Worm (Caenorhabditis elegans) whole organism, L1 larva: ENCODE data around the gene R05D8.7.

Source experiments
- C04F5.9 ChIP-seq: sonication (generic microtip); optimal IDR thresholded peaks from 2 replicates; lab custom pipeline; 2016; ENCODE audit warnings: missing genetic modification characterization, missing compliant biosample characterization
- C34B4.2 ChIP-seq: sonication (generic microtip); optimal IDR thresholded peaks from 2 replicates; lab custom pipeline; 2017; ENCODE audit warnings: mild to moderate bottlenecking, missing genetic modification characterization, missing compliant biosample characterization
- alr-1 ChIP-seq: fragments of 200-800 bp; sonication (Bioruptor generic); optimal IDR thresholded peaks from 2 replicates; lab custom pipeline; 2018; ENCODE audit warnings: borderline replicate concordance, mild to moderate bottlenecking, missing genetic modification characterization, missing compliant biosample characterization
- ama-1 ChIP-seq: fragments of 150-350 bp; optimal IDR thresholded peaks from 2 replicates; lab custom pipeline; 2014
- ceh-82 ChIP-seq, 3 experiments: fragments of 150-350 bp in 1 of 3; sonication (generic microtip) in 2 of 3; optimal IDR thresholded peaks; 2 replicates each; lab custom pipeline; 2014 to 2017; ENCODE audit warnings: missing biosample characterization in 3 of 3, missing genetic modification characterization in 3 of 3
- ceh-90 ChIP-seq: sonication (generic microtip); optimal IDR thresholded peaks from 2 replicates; lab custom pipeline; 2016; ENCODE audit warnings: missing genetic modification characterization, missing compliant biosample characterization
- dsc-1 ChIP-seq: sonication (generic microtip); optimal IDR thresholded peaks from 2 replicates; lab custom pipeline; 2016; ENCODE audit warnings: mild to moderate bottlenecking, missing genetic modification characterization, missing compliant biosample characterization
- efl-1 ChIP-seq, 4 experiments: fragments of 150-350 bp; optimal IDR thresholded peaks in 3 of 4; peaks in 1 of 4; 1 replicate in 1 of 4; 2 replicates in 3 of 4; lab custom pipeline; 2014; ENCODE audit warnings: missing biosample characterization in 2 of 4, missing genetic modification characterization in 2 of 4, missing genetic modification reagents in 2 of 4
- elt-2 ChIP-seq: sonication (generic microtip); optimal IDR thresholded peaks from 2 replicates; lab custom pipeline; 2016; ENCODE audit warnings: missing genetic modification characterization, mild to moderate bottlenecking, inconsistent platforms, missing compliant biosample characterization, missing genetic modification reagents
- ets-5 ChIP-seq: fragments of 200-800 bp; sonication (Bioruptor generic); IDR thresholded peaks from 2 replicates; pipeline ENCODE4 v1.3.6; 2022; ENCODE audit warnings: missing genetic modification characterization, missing compliant biosample characterization
- grh-1 ChIP-seq: fragments of 200-800 bp; sonication (Bioruptor generic); IDR thresholded peaks from 2 replicates; pipeline ENCODE4 v1.3.6; 2022; ENCODE audit warnings: missing genetic modification reagents, missing genetic modification characterization, missing compliant biosample characterization
- hpl-2 ChIP-seq: fragments of 150-350 bp; optimal IDR thresholded peaks from 2 replicates; lab custom pipeline; 2014; ENCODE audit warnings: missing biosample characterization, missing genetic modification reagents, missing genetic modification characterization
- isw-1 ChIP-seq: fragments of 200-800 bp; sonication (Bioruptor generic); IDR thresholded peaks from 2 replicates; pipeline ENCODE4 v1.3.6; 2022; ENCODE audit warnings: missing genetic modification characterization, missing compliant biosample characterization
- jun-1 ChIP-seq: fragments of 150-350 bp; optimal IDR thresholded peaks from 2 replicates; lab custom pipeline; 2014; ENCODE audit warnings: missing biosample characterization, missing genetic modification reagents, missing genetic modification characterization
- lin-14 ChIP-seq: fragments of 200-800 bp; sonication (Bioruptor generic); optimal IDR thresholded peaks from 2 replicates; lab custom pipeline; 2018; ENCODE audit warnings: mild to moderate bottlenecking, missing genetic modification characterization, moderate library complexity, missing compliant biosample characterization
- lin-35 ChIP-seq, 2 experiments: fragments of 150-350 bp; optimal IDR thresholded peaks; 2 replicates each; lab custom pipeline; 2014; ENCODE audit warnings: missing biosample characterization in 2 of 2, missing genetic modification characterization in 2 of 2, missing genetic modification reagents in 2 of 2
- lir-3 ChIP-seq: sonication (generic microtip); optimal IDR thresholded peaks from 2 replicates; lab custom pipeline; 2016; ENCODE audit warnings: mild to moderate bottlenecking, missing genetic modification characterization, moderate library complexity, missing compliant biosample characterization; ENCODE audit not compliant: poor library complexity
- lsy-2 ChIP-seq, 2 experiments: fragments of 150-350 bp; optimal IDR thresholded peaks; 2 replicates each; lab custom pipeline; 2014; ENCODE audit warnings: missing biosample characterization in 2 of 2, missing genetic modification characterization in 2 of 2
- mep-1 ChIP-seq: fragments of 150-350 bp; optimal IDR thresholded peaks from 2 replicates; lab custom pipeline; 2014; ENCODE audit warnings: missing biosample characterization, missing genetic modification characterization
- nhr-19 ChIP-seq: fragments of 200-800 bp; sonication (Bioruptor generic); conservative IDR thresholded peaks from 2 replicates; pipeline ENCODE4 v1.3.6; 2022; ENCODE audit warnings: missing genetic modification characterization, missing compliant biosample characterization
- nhr-20 ChIP-seq: sonication (generic microtip); optimal IDR thresholded peaks from 2 replicates; lab custom pipeline; 2016; ENCODE audit warnings: mild to moderate bottlenecking, missing genetic modification characterization, missing compliant biosample characterization
- nhr-237 ChIP-seq: fragments of 150-350 bp; optimal IDR thresholded peaks from 2 replicates; lab custom pipeline; 2014; ENCODE audit warnings: missing biosample characterization, missing genetic modification characterization
- nhr-28 ChIP-seq: fragments of 150-350 bp; optimal IDR thresholded peaks from 2 replicates; lab custom pipeline; 2014; ENCODE audit warnings: missing biosample characterization, missing genetic modification characterization
- nhr-71 ChIP-seq: sonication (generic microtip); optimal IDR thresholded peaks from 2 replicates; lab custom pipeline; 2016; ENCODE audit warnings: mild to moderate bottlenecking, missing genetic modification characterization, moderate library complexity, missing compliant biosample characterization
- nhr-85 ChIP-seq: sonication (generic microtip); peaks from one replicate; lab custom pipeline; 2016; ENCODE audit warnings: missing genetic modification characterization, inconsistent platforms, missing compliant biosample characterization
- pag-3 ChIP-seq: sonication (generic microtip); optimal IDR thresholded peaks from 2 replicates; lab custom pipeline; 2017; ENCODE audit warnings: missing genetic modification characterization, mild to moderate bottlenecking, missing compliant biosample characterization, antibody characterized with exemption, borderline replicate concordance; ENCODE audit not compliant: insufficient read depth
- pqm-1 ChIP-seq: sonication (generic microtip); optimal IDR thresholded peaks from 3 replicates; lab custom pipeline; 2017; ENCODE audit warnings: missing biosample characterization, missing genetic modification characterization
- rnt-1 ChIP-seq: sonication (generic microtip); optimal IDR thresholded peaks from 2 replicates; lab custom pipeline; 2016; ENCODE audit warnings: mild to moderate bottlenecking, missing genetic modification characterization, moderate library complexity, missing compliant biosample characterization
- skn-1 ChIP-seq: fragments of 150-350 bp; optimal IDR thresholded peaks from 2 replicates; lab custom pipeline; 2014; ENCODE audit warnings: missing biosample characterization, missing genetic modification characterization
- snu-23 ChIP-seq: sonication (generic microtip); optimal IDR thresholded peaks from 2 replicates; lab custom pipeline; 2016; ENCODE audit warnings: missing genetic modification characterization, missing compliant biosample characterization
- sox-4 ChIP-seq: sonication (generic microtip); optimal IDR thresholded peaks from 2 replicates; lab custom pipeline; 2016; ENCODE audit warnings: missing genetic modification characterization, missing compliant biosample characterization
- sptf-1 ChIP-seq: fragments of 150-350 bp; optimal IDR thresholded peaks from 2 replicates; lab custom pipeline; 2014; ENCODE audit warnings: missing biosample characterization, missing genetic modification characterization
- tlp-1 ChIP-seq: fragments of 150-350 bp; optimal IDR thresholded peaks from 2 replicates; lab custom pipeline; 2014; ENCODE audit warnings: missing biosample characterization, missing genetic modification characterization
- unc-130 ChIP-seq: fragments of 150-350 bp; optimal IDR thresholded peaks from 2 replicates; lab custom pipeline; 2017; ENCODE audit warnings: missing biosample characterization, missing genetic modification characterization, inconsistent platforms
- unc-30 ChIP-seq: sonication (generic microtip); optimal IDR thresholded peaks from 2 replicates; lab custom pipeline; 2017; ENCODE audit warnings: missing biosample characterization, missing genetic modification characterization
- unc-86 ChIP-seq: sonication (generic microtip); optimal IDR thresholded peaks from 2 replicates; lab custom pipeline; 2016; ENCODE audit warnings: missing genetic modification characterization, missing compliant biosample characterization
- vab-15 ChIP-seq: sonication (generic microtip); optimal IDR thresholded peaks from 2 replicates; lab custom pipeline; 2017; ENCODE audit warnings: missing genotype, mild to moderate bottlenecking, missing genetic modification characterization, missing compliant biosample characterization
- xbp-1 ChIP-seq: sonication (generic microtip); optimal IDR thresholded peaks from 2 replicates; lab custom pipeline; 2016; ENCODE audit warnings: missing genetic modification characterization, missing compliant biosample characterization
- zip-4 ChIP-seq: fragments of 200-800 bp; sonication (Bioruptor generic); optimal IDR thresholded peaks from 2 replicates; lab custom pipeline; 2018; ENCODE audit warnings: mild to moderate bottlenecking, missing genetic modification characterization, moderate library complexity, missing compliant biosample characterization

Gene R05D8.7

ce11 chrV:2763105-2763504 is at the start of gene R05D8.7:
TSS of gene R05D8.7 (minus strand) at chrV:2763208.
- peak; percentile 32 for TF ChIP-seq skn-1 (tag; lab: Kevin White, UChicago)
- no peak for TF ChIP-seq nhr-85
- peak; percentile 57 for TF ChIP-seq nhr-20 (tag; lab: Kevin White, UChicago)

ce11 chrV:2810164-2810563 is 47.2 kb upstream of the R05D8.7 start, which contains the start of gene F54E2.1:
TSS of gene F54E2.1 (plus strand) at chrV:2810398.
- TF ChIP-seq ama-1 (no peak), elt-2 (tag; lab: Kevin White, UChicago) (peak; percentile 87), dsc-1 (tag; lab: Kevin White, UChicago) (no peak), unc-130 (no peak), nhr-237 (tag; lab: Kevin White, UChicago) (no peak), lin-35 (GFP tag; optimal IDR thresholded peaks at IDR 0.05; lab: Kevin White, UChicago) (peak in 1 of 2 experiments; percentile 25), C04F5.9 (tag; lab: Kevin White, UChicago) (no peak), tlp-1 (tag; lab: Kevin White, UChicago) (peak; percentile 79), unc-86 (tag; lab: Kevin White, UChicago) (no peak), vab-15 (tag; lab: Kevin White, UChicago) (no peak), pqm-1 (peak; percentile 97)

- no peak for TF ChIP-seq xbp-1 (tag; lab: Kevin White, UChicago)
- no peak for TF ChIP-seq sptf-1 (tag; lab: Kevin White, UChicago)
- TF ChIP-seq hpl-2 (GFP tag; lab: Kevin White, UChicago) = no peak
- TF ChIP-seq pag-3 (tag; lab: Kevin White, UChicago) = peak; percentile 81
- TF ChIP-seq ceh-90 (tag; lab: Kevin White, UChicago) = no peak
- TF ChIP-seq lin-14 (GFP tag; lab: Kevin White, UChicago) = peak; percentile 54
- 0 out of 2 replicates have a peak, but pooled peaks have one; percentile 5 for TF ChIP-seq nhr-19
- peak; percentile 34 for TF ChIP-seq nhr-71 (tag; lab: Kevin White, UChicago)
- peak; percentile 58 for TF ChIP-seq rnt-1 (tag; lab: Kevin White, UChicago)
- TF ChIP-seq unc-30 (tag; lab: Kevin White, UChicago) = no peak
- no peak for TF ChIP-seq unc-86 (tag; lab: Kevin White, UChicago)
- peak; percentile 26 for TF ChIP-seq dsc-1 (tag; lab: Kevin White, UChicago)
Observed at ce11 chrV:2809443-2809842, 46.4 kb upstream of the R05D8.7 start.

ce11 chrV:2807760-2808159 is 44.8 kb upstream of the R05D8.7 start, which contains the start of gene ketn-1:
TSS of gene ketn-1 (minus strand) at chrV:2807860.
- TF ChIP-seq pqm-1 (no peak), mep-1 (tag; lab: Kevin White, UChicago) (no peak), ets-5 (no peak), lir-3 (tag; lab: Kevin White, UChicago) (no peak), snu-23 (GFP tag; lab: Kevin White, UChicago) (no peak), isw-1 (GFP tag; lab: Robert Waterston, UW) (no peak), sox-4 (tag; lab: Kevin White, UChicago) (no peak), nhr-19 (no peak), nhr-28 (no peak), C34B4.2 (tag; lab: Kevin White, UChicago) (no peak), jun-1 (tag; lab: Kevin White, UChicago) (no peak), ceh-82 (tag; optimal IDR thresholded peaks at IDR 0.05; lab: Kevin White, UChicago) (no peak), unc-30 (tag; lab: Kevin White, UChicago) (no peak), lsy-2 (tag; optimal IDR thresholded peaks at IDR 0.05; lab: Kevin White, UChicago) (no peak)

ce11 chrV:2803258-2803657 is 40.2 kb upstream of the R05D8.7 start:
- TF ChIP-seq lin-14 (GFP tag; lab: Kevin White, UChicago) (peak; percentile 71), alr-1 (tag; lab: Kevin White, UChicago) (no peak), nhr-71 (tag; lab: Kevin White, UChicago) (peak; percentile 20), unc-130 (peak; percentile 27), zip-4 (GFP tag; lab: Kevin White, UChicago) (no peak), grh-1 (GFP tag; lab: Robert Waterston, UW) (no peak), rnt-1 (tag; lab: Kevin White, UChicago) (peak; percentile 59), snu-23 (GFP tag; lab: Kevin White, UChicago) (peak; percentile 4), nhr-19 (peak; percentile 11; the same call in 1 of the 2 replicates), efl-1 (optimal IDR thresholded peaks at IDR 0.05; lab: Kevin White, UChicago) (no peak), efl-1 (GFP tag; optimal IDR thresholded peaks at IDR 0.05 in 1 of 2; lab: Kevin White, UChicago) (peak in 1 of 2 experiments; percentile 81)
